Worm (Caenorhabditis elegans): ENCODE data around the gene daf-2.

daf-2 gene

DNA sequence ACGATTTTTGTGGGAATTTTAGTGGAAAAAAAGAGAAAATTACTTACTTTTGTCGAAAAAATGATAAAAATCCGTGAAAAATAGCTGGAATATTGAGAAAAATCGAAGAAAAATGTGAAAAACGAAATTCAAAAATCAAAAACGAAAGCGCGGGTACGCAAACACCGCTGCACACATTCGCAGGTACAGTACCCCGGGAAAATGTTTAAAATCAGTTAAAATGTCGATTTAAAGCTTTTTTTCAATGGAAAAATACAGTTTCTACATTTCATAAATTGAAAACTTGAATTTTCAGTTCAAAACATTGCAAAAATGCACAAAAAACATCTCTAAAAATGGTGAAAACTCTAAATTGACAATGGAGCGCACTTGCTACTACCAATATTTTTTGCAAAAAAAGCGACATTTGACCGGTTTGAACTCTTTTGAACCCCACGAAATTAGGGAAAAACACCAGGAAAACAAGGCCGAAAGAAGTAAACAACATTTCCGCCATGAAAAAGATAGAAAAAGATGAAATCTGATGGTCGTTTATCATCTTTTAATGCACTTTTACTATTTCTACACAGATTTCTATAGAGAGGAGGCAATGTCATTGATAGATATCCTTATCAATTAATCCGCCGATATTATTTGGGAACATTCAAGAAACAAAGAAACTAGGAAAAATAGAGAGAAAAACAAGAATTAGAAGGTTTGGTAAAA lies at the start of gene daf-2:
daf-2 (minus strand) TSS at position 112 of the 705 bp plus-strand sequence.
- no peak for TF ChIP-seq pqm-1 (tag; optimal IDR thresholded peaks at IDR 0.05)
- TF ChIP-seq nhr-28 (tag; optimal IDR thresholded peaks at IDR 0.05), result no peak
- TF ChIP-seq egl-5 (tag; optimal IDR thresholded peaks at IDR 0.05), result no peak
- TF ChIP-seq ceh-9 (tag; optimal IDR thresholded peaks at IDR 0.05), result no peak
- TF ChIP-seq ztf-4 (tag; optimal IDR thresholded peaks at IDR 0.05), result no peak
- TF ChIP-seq ama-1 (optimal IDR thresholded peaks at IDR 0.05), result no peak
- TF ChIP-seq elt-2 (tag; optimal IDR thresholded peaks at IDR 0.05), result no peak
- TF ChIP-seq tbx-2 (tag; optimal IDR thresholded peaks at IDR 0.05), result no peak
- TF ChIP-seq zag-1 (tag; optimal IDR thresholded peaks at IDR 0.05), result no peak
- no peak for TF ChIP-seq daf-12 (tag; optimal IDR thresholded peaks at IDR 0.05)
- no peak for TF ChIP-seq jun-1 (tag; optimal IDR thresholded peaks at IDR 0.05)
- no peak for TF ChIP-seq nhr-67 (tag; optimal IDR thresholded peaks at IDR 0.05)
- no peak for TF ChIP-seq pha-4 (tag; optimal IDR thresholded peaks at IDR 0.05)
- no peak for TF ChIP-seq lin-15B (tag; optimal IDR thresholded peaks at IDR 0.05)
- no peak for TF ChIP-seq ceh-82 (tag; optimal IDR thresholded peaks at IDR 0.05)
- TF ChIP-seq egl-27 (tag; optimal IDR thresholded peaks at IDR 0.05), result no peak
- TF ChIP-seq ztf-11 (tag; optimal IDR thresholded peaks at IDR 0.05), result no peak
- no peak for TF ChIP-seq nfya-1 (tag; optimal IDR thresholded peaks at IDR 0.05; ENCODE audit: insufficient read depth)
- TF ChIP-seq hmg-11 (tag; optimal IDR thresholded peaks at IDR 0.05), result no peak

DNA sequence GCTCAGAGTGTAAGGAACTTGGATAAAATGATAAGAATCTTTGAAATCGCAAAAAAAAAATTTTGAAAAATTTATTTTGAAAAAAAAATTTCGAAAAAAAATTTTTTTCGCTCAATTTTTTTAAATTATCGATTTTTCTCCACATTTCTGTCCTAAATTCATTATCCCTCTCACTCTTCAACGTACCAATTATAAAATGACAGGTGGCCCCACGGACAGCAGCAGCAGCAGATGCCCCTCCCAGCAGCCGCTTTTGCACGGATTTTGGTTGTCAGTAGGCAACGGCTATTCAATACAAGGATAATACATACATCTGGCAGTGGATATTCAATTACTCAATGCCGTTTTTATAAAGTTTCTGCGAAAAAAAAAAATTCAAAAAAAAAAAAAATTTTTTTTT lies 45.8 kb upstream of the daf-2 start, which contains the start of gene sft-1:
sft-1 (plus strand) TSS at position 201 of the 400 bp plus-strand sequence.
- TF ChIP-seq lsy-12 (tag; optimal IDR thresholded peaks at IDR 0.05) (no peak), nfya-1 (tag; optimal IDR thresholded peaks at IDR 0.05; ENCODE audit: insufficient read depth) (peak; percentile 34)

DNA sequence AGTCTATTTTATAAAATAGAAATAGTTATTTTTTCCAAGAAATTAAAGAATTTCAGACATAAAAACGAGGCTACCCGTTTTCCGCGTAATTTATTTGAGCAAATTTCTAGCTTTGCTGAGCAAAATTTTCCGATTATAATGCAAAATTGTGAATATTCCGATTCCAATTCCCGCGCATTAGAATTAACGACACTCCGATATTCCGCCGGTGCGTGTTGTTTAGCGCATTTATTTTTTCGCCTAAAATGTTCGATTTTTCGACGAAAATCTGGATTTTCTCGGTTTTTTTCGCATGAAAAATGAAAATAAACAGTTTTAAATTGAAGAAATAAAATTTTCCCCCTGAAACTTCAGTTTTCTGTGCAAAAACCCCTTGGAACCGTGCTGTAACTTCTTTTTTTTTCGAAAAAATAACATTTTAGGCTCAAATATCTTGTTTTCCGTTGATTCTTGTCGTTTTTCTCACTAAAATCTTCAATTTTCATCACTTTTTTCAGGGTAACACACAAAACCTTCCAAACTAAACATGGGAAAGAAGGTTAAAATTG lies 29.5 kb upstream of the daf-2 start, which contains the start of gene H06I04.3:
H06I04.3 (plus strand) TSS at position 498 of the 548 bp plus-strand sequence.
- TF ChIP-seq nhr-11 (tag; optimal IDR thresholded peaks at IDR 0.05) (no peak), fkh-2 (tag; optimal IDR thresholded peaks at IDR 0.05) (no peak), skn-1 (tag; optimal IDR thresholded peaks at IDR 0.05) (no peak), lin-39 (tag; optimal IDR thresholded peaks at IDR 0.05) (peak; percentile 24), nfya-1 (tag; optimal IDR thresholded peaks at IDR 0.05; ENCODE audit: insufficient read depth) (peak; percentile 41), hmg-11 (tag; optimal IDR thresholded peaks at IDR 0.05) (peak; percentile 50), lin-15B (tag; optimal IDR thresholded peaks at IDR 0.05) (peak; percentile 28), nhr-23 (tag; optimal IDR thresholded peaks at IDR 0.05) (peak; percentile 22), tbx-2 (tag; optimal IDR thresholded peaks at IDR 0.05) (no peak), nhr-43 (tag; optimal IDR thresholded peaks at IDR 0.05; ENCODE audit: poor library complexity, severe bottlenecking) (no peak)

DNA sequence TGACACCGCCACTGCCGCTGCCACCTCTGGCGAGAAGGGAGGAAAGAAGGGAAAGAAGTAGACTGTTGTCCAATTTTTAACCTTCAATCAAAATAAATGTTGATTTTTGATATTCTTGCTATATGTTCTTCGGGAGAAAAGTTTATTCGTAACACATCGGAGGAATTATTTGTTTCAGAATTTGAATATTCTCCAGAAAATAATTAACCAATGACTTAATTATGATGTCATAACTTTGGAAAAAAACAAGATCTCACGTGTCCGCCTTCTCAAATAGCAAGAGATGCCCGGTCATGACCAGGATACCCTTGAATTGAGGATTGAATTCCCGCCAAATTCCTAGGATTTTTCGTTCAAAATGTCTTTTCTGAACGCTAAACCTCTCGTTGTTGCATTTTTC lies 28.5 kb upstream of the daf-2 start:
- TF ChIP-seq mml-1 (tag; optimal IDR thresholded peaks at IDR 0.05), result no peak
- TF ChIP-seq lsy-12 (tag; optimal IDR thresholded peaks at IDR 0.05), result no peak
- TF ChIP-seq lin-39 (tag; optimal IDR thresholded peaks at IDR 0.05), result no peak
- TF ChIP-seq lin-15B (tag; optimal IDR thresholded peaks at IDR 0.05), result no peak
- no peak for TF ChIP-seq ztf-4 (tag; optimal IDR thresholded peaks at IDR 0.05)
- TF ChIP-seq mdl-1 (tag; optimal IDR thresholded peaks at IDR 0.05), result no peak

DNA sequence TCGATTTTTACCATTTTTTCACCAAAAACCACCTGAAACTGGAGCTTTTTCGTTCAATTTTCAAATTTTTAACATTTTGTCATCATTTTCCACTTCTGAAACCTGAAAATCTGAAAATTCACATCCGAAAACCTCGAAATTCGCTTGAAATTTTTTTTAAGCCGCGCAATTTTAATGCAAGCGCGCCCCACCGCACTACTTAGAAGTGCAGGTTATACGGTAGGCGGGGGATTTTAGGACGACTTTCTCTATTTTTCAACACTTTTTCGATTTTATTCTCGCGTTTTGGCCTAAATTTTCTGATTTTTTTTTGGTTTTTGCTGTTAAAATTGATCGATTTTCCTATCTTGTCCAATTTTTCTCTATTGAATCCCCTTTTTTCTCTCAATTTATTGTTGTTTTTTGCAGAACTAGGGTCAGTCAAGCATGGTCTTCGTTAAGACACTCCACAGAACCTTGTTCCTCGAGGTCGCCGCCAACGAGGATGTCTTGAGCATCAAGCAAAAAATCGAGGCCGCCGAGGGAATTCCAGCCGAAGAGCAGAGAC lies 27.3 kb upstream of the daf-2 start, which contains the start of gene ubl-1:
ubl-1 (plus strand) TSS at position 402 of the 547 bp plus-strand sequence.
- TF ChIP-seq pha-4 (tag; optimal IDR thresholded peaks at IDR 0.05) (peak; percentile 95), ZK546.5 (tag; optimal IDR thresholded peaks at IDR 0.05) (peak; percentile 89), elt-2 (tag; optimal IDR thresholded peaks at IDR 0.05) (peak; percentile 49), snpc-4 (tag; optimal IDR thresholded peaks at IDR 0.05) (peak; percentile 85), lsy-12 (tag; optimal IDR thresholded peaks at IDR 0.05) (peak; percentile 55), lin-39 (tag; optimal IDR thresholded peaks at IDR 0.05) (peak; percentile 81), aly-2 (tag; optimal IDR thresholded peaks at IDR 0.05) (no peak), zag-1 (tag; optimal IDR thresholded peaks at IDR 0.05) (no peak), mdl-1 (tag; optimal IDR thresholded peaks at IDR 0.05) (no peak), nhr-77 (tag; optimal IDR thresholded peaks at IDR 0.05) (peak; percentile 54), ztf-4 (tag; optimal IDR thresholded peaks at IDR 0.05) (peak; percentile 17), elt-1 (tag; optimal IDR thresholded peaks at IDR 0.05) (peak; percentile 45), nhr-23 (tag; optimal IDR thresholded peaks at IDR 0.05) (peak; percentile 93), jun-1 (tag; optimal IDR thresholded peaks at IDR 0.05) (peak; percentile 80), egl-5 (tag; optimal IDR thresholded peaks at IDR 0.05) (peak; percentile 60), ceh-82 (tag; optimal IDR thresholded peaks at IDR 0.05) (peak; percentile 46), nfya-1 (tag; optimal IDR thresholded peaks at IDR 0.05; ENCODE audit: insufficient read depth) (peak; percentile 97), lin-15B (tag; optimal IDR thresholded peaks at IDR 0.05) (peak; percentile 98), ama-1 (optimal IDR thresholded peaks at IDR 0.05) (peak; percentile 22), nhr-28 (tag; optimal IDR thresholded peaks at IDR 0.05) (no peak), hmg-11 (tag; optimal IDR thresholded peaks at IDR 0.05) (peak; percentile 27), ceh-28 (tag; optimal IDR thresholded peaks at IDR 0.05) (peak; percentile 64), elt-3 (tag; optimal IDR thresholded peaks at IDR 0.05) (peak in 1 of 3 experiments; percentile 15), pqm-1 (tag; optimal IDR thresholded peaks at IDR 0.05) (peak; percentile 24), fkh-10 (GFP tag; optimal IDR thresholded peaks at IDR 0.05) (peak; percentile 77), sea-2 (GFP tag; optimal IDR thresholded peaks at IDR 0.05) (no peak), egl-27 (tag; optimal IDR thresholded peaks at IDR 0.05) (peak; percentile 8), nhr-25 (tag; optimal IDR thresholded peaks at IDR 0.05) (peak; percentile 88), R02D3.7 (tag; optimal IDR thresholded peaks at IDR 0.05) (peak; percentile 81), nhr-67 (tag; optimal IDR thresholded peaks at IDR 0.05) (no peak)

Data from whole organism, L3 larva.